Fruit fly (Drosophila melanogaster) whole organism, adult: ENCODE data around the gene Secp43.

ENCODE experiments used
- CG12768 ChIP-seq: fragments of 200-800 bp; sonication (Bioruptor generic); optimal IDR thresholded peaks from 2 replicates; lab custom pipeline; 2017; ENCODE audit warnings: missing biosample characterization, missing genetic modification characterization, mild to moderate bottlenecking, moderate library complexity, missing genetic modification reagents
- CG33017 ChIP-seq: fragments of 200-800 bp; sonication (Bioruptor generic); optimal IDR thresholded peaks from 2 replicates; lab custom pipeline; 2018; ENCODE audit warnings: missing biosample characterization, mild to moderate bottlenecking, missing genetic modification characterization, moderate library complexity
- CG5204 ChIP-seq: fragments of 200-800 bp; sonication (Bioruptor generic); optimal IDR thresholded peaks from 2 replicates; lab custom pipeline; 2016; ENCODE audit warnings: missing biosample characterization, missing genetic modification characterization
- CG7045 ChIP-seq: fragments of 200-800 bp; sonication (Bioruptor generic); optimal IDR thresholded peaks from 2 replicates; lab custom pipeline; 2017; ENCODE audit warnings: missing biosample characterization, mild to moderate bottlenecking, missing genetic modification characterization
- CG7101 ChIP-seq: fragments of 200-800 bp; sonication (Bioruptor generic); optimal IDR thresholded peaks from 2 replicates; lab custom pipeline; 2018; ENCODE audit warnings: missing biosample characterization, mild to moderate bottlenecking, missing genetic modification characterization, moderate library complexity
- Clk ChIP-seq: fragments of 200-800 bp; sonication (Bioruptor generic); optimal IDR thresholded peaks from 2 replicates; lab custom pipeline; 2017; ENCODE audit warnings: missing biosample characterization, missing genetic modification characterization
- Crg-1 ChIP-seq: fragments of 200-800 bp; sonication (Bioruptor generic); optimal IDR thresholded peaks from 2 replicates; lab custom pipeline; 2016; ENCODE audit warnings: missing biosample characterization, missing genetic modification characterization
- Hr96 ChIP-seq: fragments of 200-800 bp; sonication (Bioruptor generic); optimal IDR thresholded peaks from 2 replicates; lab custom pipeline; 2016; ENCODE audit warnings: missing biosample characterization, missing genetic modification characterization
- cnc ChIP-seq, 2 experiments: fragments of >200 bp; optimal IDR thresholded peaks; 2 replicates each; lab custom pipeline; 2017
- kay ChIP-seq: fragments of 200-800 bp; sonication (Bioruptor generic); peaks from one replicate; lab custom pipeline; 2016; ENCODE audit warnings: missing biosample characterization, missing genetic modification characterization, borderline replicate concordance
- ovo ChIP-seq: fragments of 200-800 bp; sonication (Bioruptor generic); optimal IDR thresholded peaks from 2 replicates; lab custom pipeline; 2016; ENCODE audit warnings: missing biosample characterization, missing genetic modification characterization
- pad ChIP-seq: fragments of 200-800 bp; sonication (Bioruptor generic); optimal IDR thresholded peaks from 3 replicates; lab custom pipeline; 2017; ENCODE audit warnings: missing biosample characterization, missing genetic modification characterization, mild to moderate bottlenecking, moderate library complexity, missing genetic modification reagents

DNA sequence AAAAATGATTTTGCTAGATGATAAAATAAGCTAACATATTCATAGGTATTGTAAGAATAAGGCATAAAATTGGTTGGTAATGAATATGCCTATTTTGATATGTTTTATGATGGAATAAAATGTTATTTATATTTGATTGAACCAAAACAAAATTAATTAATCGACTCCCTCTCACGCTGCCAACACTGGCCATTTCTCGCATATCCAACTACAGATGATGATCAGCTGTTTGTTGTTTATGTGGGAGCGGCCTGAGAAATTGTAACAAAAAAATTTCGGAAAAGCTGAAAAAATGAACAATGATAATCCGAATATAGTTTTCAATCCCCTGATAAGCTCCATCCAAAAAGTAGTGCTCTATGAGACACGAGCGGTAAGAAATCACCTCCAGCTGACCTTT lies 10.7 kb upstream of the Secp43 start, which contains the start of gene FIG4:
- TF ChIP-seq CG12768 (GFP tag; lab: Kevin White, UChicago) (no peak), Hr96 (no peak), Crg-1 (GFP tag; lab: Kevin White, UChicago) (no peak), cnc (optimal IDR thresholded peaks at IDR 0.05; lab: Kevin White, UChicago) (no peak), ovo (GFP tag; lab: Kevin White, UChicago) (no peak), Clk (GFP tag; lab: Kevin White, UChicago) (no peak), CG7101 (tag; lab: Kevin White, UChicago) (no peak), kay (no peak), CG33017 (tag; lab: Kevin White, UChicago) (no peak), CG7045 (GFP tag; lab: Kevin White, UChicago) (no peak), CG5204 (GFP tag; lab: Kevin White, UChicago) (no peak), pad (GFP tag; lab: Kevin White, UChicago) (no peak)
